Worm (Caenorhabditis elegans): ENCODE measurements around the gene fbxb-53.
"Not testable (repeated sequence)": the region's sequence is repeated elsewhere in the genome, so short reads cannot be mapped to it uniquely, and the experiment has no call there.

fbxb-53 gene

ce11 chrII:1763072-1763471 lies 6.4 kb downstream of the fbxb-53 start, which contains the start of gene math-28:
Gene math-28 (plus strand): TSS chrII:1763372.
- TF ChIP-seq aha-1 (tag) (peak; percentile 55), daf-12 (tag; optimal IDR thresholded peaks at IDR 0.05) (no peak)

ce11 chrII:1766715-1767114 lies 10.0 kb downstream of the fbxb-53 start:
- no peak for TF ChIP-seq dpl-1 (GFP tag; optimal IDR thresholded peaks at IDR 0.05)
- no peak for TF ChIP-seq zip-2 (tag; optimal IDR thresholded peaks at IDR 0.05)
- no peak for TF ChIP-seq mdt-29 (GFP tag; IDR thresholded peaks at IDR 0.05)
- TF ChIP-seq lir-3 (tag; optimal IDR thresholded peaks at IDR 0.05) = no peak
- TF ChIP-seq nhr-48 (tag; optimal IDR thresholded peaks at IDR 0.05) = no peak
- TF ChIP-seq ceh-32 (tag; optimal IDR thresholded peaks at IDR 0.05; ENCODE audit: poor library complexity) = no peak
- peak in 1 of 2 experiments; percentile 93 for TF ChIP-seq unc-62 (GFP tag; optimal IDR thresholded peaks at IDR 0.05 in 1 of 2)
- no peak for TF ChIP-seq unc-62 (tag; optimal IDR thresholded peaks at IDR 0.05)

ce11 chrII:1767458-1767857 lies 10.8 kb downstream of the fbxb-53 start:
- TF ChIP-seq php-3 (GFP tag; IDR thresholded peaks at IDR 0.05) (peak; percentile 37; the same call in 1 of the 2 replicates), daf-16 (tag; optimal IDR thresholded peaks at IDR 0.05) (peak; percentile 57), nhr-28 (tag; optimal IDR thresholded peaks at IDR 0.05) (peak; percentile 95), dmd-6 (GFP tag; IDR thresholded peaks at IDR 0.05) (0 out of 2 replicates have a peak, but pooled peaks have one; percentile 19), aha-1 (tag) (peak; percentile 15), hlh-11 (tag; optimal IDR thresholded peaks at IDR 0.05) (peak; percentile 58), pqm-1 (tag; optimal IDR thresholded peaks at IDR 0.05) (peak; percentile 66)
- not testable (repeated sequence) for TF ChIP-seq daf-16 (GFP tag; optimal IDR thresholded peaks at IDR 0.05)

- not testable (repeated sequence) for TF ChIP-seq egl-43 (GFP tag; IDR thresholded peaks at IDR 0.05); D1046.2 (GFP tag; IDR thresholded peaks at IDR 0.05); mdl-1 (tag; optimal IDR thresholded peaks at IDR 0.05)
Observed at ce11 chrII:1771347-1771746, 14.7 kb downstream of the fbxb-53 start, which contains the start of gene math-26. Gene math-26 (plus strand): TSS chrII:1771647.

DNA sequence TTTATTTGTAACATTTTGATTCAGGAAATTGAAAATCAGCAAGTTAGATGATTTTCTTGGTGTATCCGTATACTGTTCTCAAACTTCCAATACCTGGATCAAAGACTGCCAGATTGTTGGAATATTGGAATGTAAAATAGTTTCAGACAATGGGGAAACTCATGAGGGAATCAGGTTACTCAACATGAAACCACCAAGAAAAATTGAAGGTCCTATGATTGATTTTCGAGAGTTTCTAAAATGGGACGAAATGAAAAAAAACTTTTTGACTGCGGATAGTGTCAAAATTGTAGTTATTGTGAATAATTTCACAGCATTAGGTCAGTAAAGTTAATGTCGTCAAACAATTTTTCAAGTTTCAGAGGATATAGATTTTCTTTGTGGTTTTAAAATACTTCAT lies 15.1 kb downstream of the fbxb-53 start, which contains the start of gene math-3:
Gene math-3, plus strand, starts transcription at position 301 of the 400 bp plus-strand sequence.
- TF ChIP-seq ctbp-1 (GFP tag; IDR thresholded peaks at IDR 0.05) (no peak), lin-15B (tag; optimal IDR thresholded peaks at IDR 0.05) (no peak), snpc-1.2 (GFP tag; IDR thresholded peaks at IDR 0.05) (no peak), unc-62 (GFP tag; optimal IDR thresholded peaks at IDR 0.05 in 1 of 2) (peak in 1 of 2 experiments; percentile 46), unc-62 (tag; optimal IDR thresholded peaks at IDR 0.05) (no peak)

- TF ChIP-seq daf-12 (tag; optimal IDR thresholded peaks at IDR 0.05); nhr-77 (tag; optimal IDR thresholded peaks at IDR 0.05); daf-19 (GFP tag; conservative IDR thresholded peaks at IDR 0.05): not testable (repeated sequence)
Observed at ce11 chrII:1775234-1775633, 18.6 kb downstream of the fbxb-53 start, which contains the start of gene F36H5.14. Gene F36H5.14 (plus strand): TSS chrII:1775534.

ce11 chrII:1782474-1782873 lies 25.8 kb downstream of the fbxb-53 start, which contains the start of gene math-4:
Gene math-4 (minus strand): TSS chrII:1782574.
- no peak for TF ChIP-seq dmd-9 (GFP tag; IDR thresholded peaks at IDR 0.05)
- TF ChIP-seq daf-19 (GFP tag; conservative IDR thresholded peaks at IDR 0.05) = no peak
- no peak for TF ChIP-seq ama-1 (optimal IDR thresholded peaks at IDR 0.05)
- no peak for TF ChIP-seq nhr-76 (tag; optimal IDR thresholded peaks at IDR 0.05)
- no peak for TF ChIP-seq nhr-42 (GFP tag; IDR thresholded peaks at IDR 0.05)
- no peak for TF ChIP-seq fkh-10 (GFP tag; optimal IDR thresholded peaks at IDR 0.05)
- no peak for TF ChIP-seq vab-7 (GFP tag; IDR thresholded peaks at IDR 0.05)
- TF ChIP-seq nhr-10 (tag; optimal IDR thresholded peaks at IDR 0.05) = no peak
